Fruit fly (Drosophila melanogaster): ENCODE results near the gene Ir68a.

The Ir68a gene

DNA sequence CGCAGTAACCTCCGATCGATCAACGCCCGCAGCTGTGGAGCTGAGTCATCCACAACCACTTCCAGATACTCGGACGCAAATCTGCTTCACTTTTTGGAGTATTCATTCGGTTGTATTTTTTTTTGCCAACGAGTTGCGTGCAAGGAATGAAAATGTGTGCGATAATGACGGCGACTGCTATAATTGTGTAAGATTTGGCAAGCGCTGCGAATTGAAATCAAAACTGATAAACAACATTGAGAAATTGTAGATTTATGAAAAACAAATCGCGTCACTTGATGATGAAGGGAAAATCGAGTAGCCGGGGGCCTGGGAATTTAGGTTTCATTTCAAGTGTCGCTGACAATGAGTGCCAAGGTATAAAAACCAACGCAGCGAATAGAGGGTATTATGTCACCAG lies 17.1 kb downstream of the Ir68a start:
- no peak for TF ChIP-seq CG1529 (GFP tag; optimal IDR thresholded peaks at IDR 0.05)
- TF ChIP-seq Pdp1 (GFP tag; optimal IDR thresholded peaks at IDR 0.05) = peak in 1 of 2 experiments; percentile 19
- no peak for TF ChIP-seq CG10979 (tag; optimal IDR thresholded peaks at IDR 0.05)

DNA sequence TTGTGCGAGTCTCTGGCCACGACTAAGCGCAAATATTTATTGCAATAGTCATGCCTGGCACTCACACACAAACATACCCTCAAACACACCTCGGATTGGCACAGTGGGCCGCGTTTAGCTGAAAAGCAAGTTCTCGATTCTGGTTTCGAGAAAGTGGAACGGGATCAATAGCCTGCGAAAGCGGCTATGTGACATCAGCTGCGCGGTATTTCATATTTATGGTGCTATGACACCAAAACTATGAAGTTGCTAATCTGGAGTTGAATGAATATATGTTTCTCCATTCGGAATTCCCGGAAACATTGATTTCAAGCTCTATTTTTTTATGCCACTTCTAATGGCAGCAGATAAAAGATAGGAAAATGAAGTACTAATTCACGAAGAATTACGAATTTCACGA lies 18.1 kb downstream of the Ir68a start:
- peak; percentile 75 for TF ChIP-seq sens (GFP tag)
- TF ChIP-seq CG16779 (GFP tag; IDR thresholded peaks at IDR 0.05) = 0 out of 2 replicates have a peak, but pooled peaks have one; percentile 39
- TF ChIP-seq CG8478 (optimal IDR thresholded peaks at IDR 0.05) = no peak
- TF ChIP-seq Ets65A (GFP tag) = peak; percentile 45
- peak; percentile 65 for TF ChIP-seq Med (GFP tag)
- no peak for TF ChIP-seq CG31224 (GFP tag; IDR thresholded peaks at IDR 0.05)
- TF ChIP-seq CG4707 (GFP tag; optimal IDR thresholded peaks at IDR 0.05) = peak; percentile 41

DNA sequence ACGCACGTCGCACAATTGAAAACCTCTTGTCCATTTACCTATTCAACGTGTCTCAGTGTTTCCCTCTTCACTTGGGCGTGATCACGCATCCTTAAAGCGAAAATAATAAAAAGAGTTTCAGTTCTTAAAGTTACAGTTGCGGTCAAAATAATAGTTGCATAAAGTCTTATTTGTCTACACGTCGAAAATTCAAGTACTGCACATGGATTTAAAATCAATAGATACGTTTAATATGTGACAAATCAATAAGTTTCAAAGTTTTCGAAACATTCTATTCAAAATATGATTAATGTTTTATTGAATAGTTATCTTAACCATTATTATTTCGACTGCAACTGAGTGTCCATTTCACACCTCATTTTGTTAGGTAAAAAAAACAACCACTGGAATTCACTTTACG lies 19.8 kb downstream of the Ir68a start:
- no peak for TF ChIP-seq maf-S (GFP tag; optimal IDR thresholded peaks at IDR 0.05)
- TF ChIP-seq sens (GFP tag) = peak; percentile 51
- peak; percentile 17 for TF ChIP-seq gem (tag; optimal IDR thresholded peaks at IDR 0.05)
- peak; percentile 67 for TF ChIP-seq CG11696 (GFP tag; IDR thresholded peaks at IDR 0.05)
- TF ChIP-seq CG14050 (GFP tag; IDR thresholded peaks at IDR 0.05) = no peak

DNA sequence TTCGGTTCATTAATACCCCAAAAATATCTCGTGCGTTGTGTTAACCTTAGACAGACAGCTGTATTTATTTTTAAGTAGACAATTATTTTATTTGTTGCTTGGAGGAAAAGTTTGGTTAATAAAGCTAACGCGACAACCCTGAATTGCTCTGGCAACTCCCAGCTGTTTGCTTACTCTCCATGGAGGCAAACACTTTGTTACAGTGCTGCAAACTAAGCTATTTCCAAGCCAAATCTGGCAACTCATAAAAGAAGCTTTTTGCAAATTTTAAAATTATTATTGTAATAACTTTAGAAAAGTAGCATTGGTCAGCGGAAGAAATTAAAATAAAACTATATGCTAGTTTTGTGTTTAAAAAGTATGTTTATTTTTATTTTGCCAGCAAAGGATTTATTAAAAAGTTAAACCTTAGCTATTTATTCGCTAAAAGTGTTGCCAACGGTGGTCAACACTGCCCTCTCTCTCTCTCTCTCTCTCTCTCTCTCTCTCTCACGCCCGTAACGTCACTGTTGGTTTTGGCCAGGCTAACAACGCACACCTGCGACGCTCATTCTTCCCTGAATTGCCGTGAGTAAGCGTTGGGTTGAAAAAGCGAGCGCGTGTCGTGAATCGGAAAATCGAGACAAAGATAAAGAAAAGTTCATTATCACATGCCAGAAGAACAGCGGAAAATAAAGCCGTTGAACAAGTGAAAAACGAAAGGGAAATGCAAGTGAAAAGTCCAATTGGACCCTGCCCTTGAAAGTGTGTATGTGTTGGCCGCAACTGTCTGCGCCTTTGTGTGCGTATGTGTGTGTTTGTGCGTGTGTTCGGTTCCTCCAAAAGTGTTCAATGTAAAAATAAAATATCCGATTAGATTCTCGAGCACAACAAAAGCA lies 20.5 kb downstream of the Ir68a start:
- peak; percentile 88 for TF ChIP-seq peb (GFP tag; IDR thresholded peaks at IDR 0.05)
- TF ChIP-seq E2f2 (GFP tag; IDR thresholded peaks at IDR 0.05) = peak; percentile 71
- no peak for TF ChIP-seq HLH4C (GFP tag; IDR thresholded peaks at IDR 0.05; ENCODE audit: partially characterized antibody)
- TF ChIP-seq usp (GFP tag; optimal IDR thresholded peaks at IDR 0.05) = no peak
- TF ChIP-seq CG11456 (GFP tag; IDR thresholded peaks at IDR 0.05) = peak; percentile 96
- peak; percentile 68 for TF ChIP-seq Ssrp (tag; optimal IDR thresholded peaks at IDR 0.05)
- TF ChIP-seq CG14667 (GFP tag; IDR thresholded peaks at IDR 0.05) = peak; percentile 86
- peak; percentile 74 for TF ChIP-seq CG2202 (tag; optimal IDR thresholded peaks at IDR 0.05)
- peak; percentile 79 for TF ChIP-seq Oli (tag; optimal IDR thresholded peaks at IDR 0.05)
- TF ChIP-seq Six4 (GFP tag; optimal IDR thresholded peaks at IDR 0.05) = peak; percentile 72
- no peak for TF ChIP-seq CG6791 (GFP tag; IDR thresholded peaks at IDR 0.05; ENCODE audit: partially characterized antibody)
- peak; percentile 90 for TF ChIP-seq ind (GFP tag; optimal IDR thresholded peaks at IDR 0.05)
- peak; percentile 56 for TF ChIP-seq salm (tag; optimal IDR thresholded peaks at IDR 0.05)
- TF ChIP-seq CG13123 (GFP tag; optimal IDR thresholded peaks at IDR 0.05) = peak; percentile 84
- TF ChIP-seq jigr1 (GFP tag; IDR thresholded peaks at IDR 0.05) = peak; percentile 73; the same call in 2 of the 3 replicates
- TF ChIP-seq CG3995 (GFP tag; optimal IDR thresholded peaks at IDR 0.05) = peak; percentile 47
- peak; percentile 87 for TF ChIP-seq CG13624 (GFP tag; optimal IDR thresholded peaks at IDR 0.05)
- TF ChIP-seq Vsx1 (GFP tag; optimal IDR thresholded peaks at IDR 0.05) = peak; percentile 64
- peak; percentile 81 for TF ChIP-seq cwo (GFP tag; optimal IDR thresholded peaks at IDR 0.05)
- peak; percentile 92 for TF ChIP-seq ttk (GFP tag; IDR thresholded peaks at IDR 0.05)
- TF ChIP-seq CG10565 (GFP tag; optimal IDR thresholded peaks at IDR 0.05) = peak; percentile 40
- peak; percentile 76 for TF ChIP-seq ap (GFP tag; IDR thresholded peaks at IDR 0.05)
- TF ChIP-seq CG12104 (GFP tag; optimal IDR thresholded peaks at IDR 0.05) = peak; percentile 84
- peak; percentile 72 for TF ChIP-seq CG31441 (GFP tag; IDR thresholded peaks at IDR 0.05)
- no peak for TF ChIP-seq prd (optimal IDR thresholded peaks at IDR 0.05)
- TF ChIP-seq prd (GFP tag; IDR thresholded peaks at IDR 0.05) = peak; percentile 91
- peak; percentile 91 for TF ChIP-seq Optix (GFP tag; IDR thresholded peaks at IDR 0.05)
- peak; percentile 88 for TF ChIP-seq Sox102F (GFP tag; optimal IDR thresholded peaks at IDR 0.05)
- TF ChIP-seq da (GFP tag; optimal IDR thresholded peaks at IDR 0.05) = peak; percentile 54
- TF ChIP-seq lmd (GFP tag; IDR thresholded peaks at IDR 0.05) = peak; percentile 93
- TF ChIP-seq gce (GFP tag; IDR thresholded peaks at IDR 0.05) = peak; percentile 93
- TF ChIP-seq cas (GFP tag; IDR thresholded peaks at IDR 0.05) = peak; percentile 91

Measured in whole organism, embryonic.